Fruit fly (Drosophila melanogaster) whole organism, embryonic: ENCODE results near the gene CG9021.

Experiments
- Atf3 ChIP-seq: fragments of 200-800 bp; sonication (Bioruptor generic); optimal IDR thresholded peaks from 3 replicates; lab custom pipeline; 2016; ENCODE audit warnings: missing biosample characterization, missing genetic modification characterization
- B-H2 ChIP-seq: fragments of 200-800 bp; sonication (Bioruptor generic); optimal IDR thresholded peaks from 2 replicates; lab custom pipeline; 2018; ENCODE audit warnings: missing biosample characterization, mild to moderate bottlenecking, missing genetic modification characterization
- CG10462 ChIP-seq: fragments of 200-800 bp; sonication (Bioruptor generic); optimal IDR thresholded peaks from 2 replicates; lab custom pipeline; 2016; ENCODE audit warnings: missing biosample characterization, missing genetic modification characterization
- CG11456 ChIP-seq: fragments of 200-800 bp; sonication (Bioruptor generic); IDR thresholded peaks from 3 replicates; pipeline ENCODE4 v1.3.6; 2022; ENCODE audit warnings: missing biosample characterization, missing genetic modification characterization
- CG13287 ChIP-seq: fragments of 200-800 bp; sonication (Bioruptor generic); IDR thresholded peaks from 2 replicates; pipeline ENCODE4 v1.3.6; 2022; ENCODE audit warnings: missing biosample characterization, missing genetic modification characterization; ENCODE audit not compliant: partially characterized antibody
- CG15269 ChIP-seq: fragments of 200-800 bp; sonication (Bioruptor generic); optimal IDR thresholded peaks from 2 replicates; lab custom pipeline; 2018; ENCODE audit warnings: missing biosample characterization, mild to moderate bottlenecking, missing genetic modification characterization, moderate library complexity
- CG1792 ChIP-seq: fragments of 200-800 bp; sonication (Bioruptor generic); optimal IDR thresholded peaks from 2 replicates; lab custom pipeline; 2016; ENCODE audit warnings: missing biosample characterization, missing genetic modification characterization
- CG1832 ChIP-seq: fragments of 200-800 bp; sonication (Bioruptor generic); optimal IDR thresholded peaks from 2 replicates; lab custom pipeline; 2017; ENCODE audit warnings: missing biosample characterization, mild to moderate bottlenecking, missing genetic modification characterization, inconsistent platforms
- CG2116 ChIP-seq: fragments of 200-800 bp; sonication (Bioruptor generic); optimal IDR thresholded peaks from 3 replicates; lab custom pipeline; 2018; ENCODE audit warnings: missing biosample characterization, mild to moderate bottlenecking, missing genetic modification characterization
- CG2120 ChIP-seq: fragments of 200-800 bp; sonication (Bioruptor generic); optimal IDR thresholded peaks from 3 replicates; lab custom pipeline; 2016; ENCODE audit warnings: missing biosample characterization, missing genetic modification characterization
- CG2678 ChIP-seq: fragments of 200-800 bp; sonication (Bioruptor generic); optimal IDR thresholded peaks from 3 replicates; lab custom pipeline; 2019; ENCODE audit warnings: missing biosample characterization, mild to moderate bottlenecking, missing genetic modification characterization, moderate library complexity
- CG4282 ChIP-seq: fragments of 200-800 bp; sonication (Bioruptor generic); optimal IDR thresholded peaks from 2 replicates; lab custom pipeline; 2016; ENCODE audit warnings: missing biosample characterization, missing genetic modification characterization
- CG5953 ChIP-seq: fragments of 200-800 bp; sonication (Bioruptor generic); IDR thresholded peaks from 2 replicates; pipeline ENCODE4 v1.3.6; 2022; ENCODE audit warnings: missing biosample characterization, missing genetic modification characterization
- CG6689 ChIP-seq: fragments of 200-800 bp; sonication (Bioruptor generic); IDR thresholded peaks from 2 replicates; pipeline ENCODE4 v1.3.6; 2022; ENCODE audit warnings: missing biosample characterization, missing genetic modification characterization
- CG6765 ChIP-seq: fragments of 200-800 bp; sonication (Bioruptor generic); optimal IDR thresholded peaks from 3 replicates; lab custom pipeline; 2017; ENCODE audit warnings: missing biosample characterization, mild to moderate bottlenecking, missing genetic modification characterization
- CG7556 ChIP-seq: fragments of 200-800 bp; sonication (Bioruptor generic); optimal IDR thresholded peaks from 2 replicates; lab custom pipeline; 2017; ENCODE audit warnings: missing biosample characterization, mild to moderate bottlenecking, missing genetic modification characterization
- CG8089 ChIP-seq: fragments of 200-800 bp; sonication (Bioruptor generic); optimal IDR thresholded peaks from 3 replicates; lab custom pipeline; 2016; ENCODE audit warnings: missing biosample characterization, missing genetic modification characterization
- CG8478 ChIP-seq: fragments of >200 bp; optimal IDR thresholded peaks from 2 replicates; lab custom pipeline; 2018
- CG9817 ChIP-seq: fragments of 200-800 bp; sonication (Bioruptor generic); optimal IDR thresholded peaks from 2 replicates; lab custom pipeline; 2018; ENCODE audit warnings: missing biosample characterization, mild to moderate bottlenecking, missing genetic modification characterization, moderate library complexity
- CG9932 ChIP-seq: fragments of 200-800 bp; sonication (Bioruptor generic); IDR thresholded peaks from 2 replicates; pipeline ENCODE4 v1.3.6; 2022; ENCODE audit warnings: missing biosample characterization, missing genetic modification characterization
- CoRest ChIP-seq: fragments of 200-800 bp; sonication (Bioruptor generic); optimal IDR thresholded peaks from 3 replicates; lab custom pipeline; 2018; ENCODE audit warnings: missing biosample characterization, mild to moderate bottlenecking, missing genetic modification characterization, moderate library complexity
- Dad ChIP-seq: fragments of 200-800 bp; sonication (Bioruptor generic); optimal IDR thresholded peaks from 3 replicates; lab custom pipeline; 2016; ENCODE audit warnings: missing biosample characterization, missing genetic modification characterization
- Elba2 ChIP-seq: fragments of 200-800 bp; sonication (Bioruptor generic); optimal IDR thresholded peaks from 3 replicates; lab custom pipeline; 2016; ENCODE audit warnings: missing biosample characterization, missing genetic modification characterization
- Fer3 ChIP-seq: fragments of 200-800 bp; sonication (Bioruptor generic); optimal IDR thresholded peaks from 2 replicates; lab custom pipeline; 2018; ENCODE audit warnings: missing biosample characterization, mild to moderate bottlenecking, missing genetic modification characterization, moderate library complexity
- HLH4C ChIP-seq: fragments of 200-800 bp; sonication (Bioruptor generic); IDR thresholded peaks from 3 replicates; pipeline ENCODE4 v1.3.6; 2022; ENCODE audit warnings: missing biosample characterization, missing genetic modification characterization; ENCODE audit not compliant: partially characterized antibody
- Hsf ChIP-seq: fragments of 200-800 bp; sonication (Bioruptor generic); optimal IDR thresholded peaks from 3 replicates; lab custom pipeline; 2016; ENCODE audit warnings: missing biosample characterization, missing genetic modification characterization
- MTF-1 ChIP-seq: fragments of 200-800 bp; sonication (Bioruptor generic); optimal IDR thresholded peaks from 2 replicates; lab custom pipeline; 2018; ENCODE audit warnings: missing biosample characterization, mild to moderate bottlenecking, missing genetic modification characterization, borderline replicate concordance
- Sin3A ChIP-seq: fragments of >200 bp; optimal IDR thresholded peaks from 2 replicates; lab custom pipeline; 2018
- Tbp ChIP-seq: fragments of >200 bp; optimal IDR thresholded peaks from 2 replicates; lab custom pipeline; 2018; ENCODE audit warnings: missing biosample characterization, missing genetic modification characterization
- Usf ChIP-seq: fragments of 200-800 bp; sonication (Bioruptor generic); optimal IDR thresholded peaks from 2 replicates; lab custom pipeline; 2017; ENCODE audit warnings: missing genotype, missing biosample characterization, missing genetic modification characterization
- az2 ChIP-seq: fragments of 200-800 bp; sonication (Bioruptor generic); optimal IDR thresholded peaks from 3 replicates; lab custom pipeline; 2016; ENCODE audit warnings: missing biosample characterization, missing genetic modification characterization
- bcd ChIP-seq: fragments of 200-800 bp; sonication (Bioruptor generic); optimal IDR thresholded peaks from 2 replicates; lab custom pipeline; 2017; ENCODE audit warnings: missing biosample characterization, mild to moderate bottlenecking, missing genetic modification characterization
- cato ChIP-seq: fragments of 200-800 bp; sonication (Bioruptor generic); optimal IDR thresholded peaks from 2 replicates; lab custom pipeline; 2016; ENCODE audit warnings: missing biosample characterization, missing genetic modification characterization, borderline replicate concordance
- caup ChIP-seq: fragments of 200-800 bp; sonication (Bioruptor generic); optimal IDR thresholded peaks from 3 replicates; lab custom pipeline; 2017; ENCODE audit warnings: missing biosample characterization, mild to moderate bottlenecking, missing genetic modification characterization, moderate library complexity; ENCODE audit not compliant: severe bottlenecking
- chm ChIP-seq: fragments of 200-800 bp; sonication (Bioruptor generic); IDR thresholded peaks from 2 replicates; pipeline ENCODE4 v1.3.6; 2022; ENCODE audit warnings: missing biosample characterization, missing genetic modification characterization
- fru ChIP-seq: fragments of >200 bp; optimal IDR thresholded peaks from 2 replicates; lab custom pipeline; 2017
- gcm2 ChIP-seq: fragments of 200-800 bp; sonication (Bioruptor generic); optimal IDR thresholded peaks from 2 replicates; lab custom pipeline; 2016; ENCODE audit warnings: missing biosample characterization, missing genetic modification characterization
- ham ChIP-seq: fragments of 200-800 bp; sonication (Bioruptor generic); IDR thresholded peaks from 2 replicates; pipeline ENCODE4 v1.3.6; 2022; ENCODE audit warnings: missing biosample characterization, missing genetic modification characterization
- insv ChIP-seq, 2 experiments: fragments of 200-800 bp; sonication (Bioruptor generic); optimal IDR thresholded peaks; 3 replicates each; lab custom pipeline; 2016 to 2018; ENCODE audit warnings: missing biosample characterization in 2 of 2, missing genetic modification characterization in 2 of 2
- maf-S ChIP-seq: fragments of 200-800 bp; sonication (Bioruptor generic); optimal IDR thresholded peaks from 2 replicates; lab custom pipeline; 2016; ENCODE audit warnings: missing biosample characterization, missing genetic modification characterization
- odd ChIP-seq: fragments of 200-800 bp; sonication (Bioruptor generic); optimal IDR thresholded peaks from 2 replicates; lab custom pipeline; 2017; ENCODE audit warnings: missing biosample characterization, mild to moderate bottlenecking, missing genetic modification characterization
- pita ChIP-seq: fragments of 200-800 bp; sonication (Bioruptor generic); optimal IDR thresholded peaks from 2 replicates; lab custom pipeline; 2017; ENCODE audit warnings: missing biosample characterization, mild to moderate bottlenecking, missing genetic modification characterization
- rib ChIP-seq: fragments of 200-800 bp; sonication (Bioruptor generic); IDR thresholded peaks from 2 replicates; pipeline ENCODE4 v1.3.6; 2022; ENCODE audit warnings: missing biosample characterization, missing genetic modification characterization
- slou ChIP-seq: fragments of 200-800 bp; sonication (Bioruptor generic); optimal IDR thresholded peaks from 3 replicates; lab custom pipeline; 2016; ENCODE audit warnings: missing biosample characterization, missing genetic modification characterization
- ssp ChIP-seq: fragments of 200-800 bp; sonication (Bioruptor generic); IDR thresholded peaks from 2 replicates; pipeline ENCODE4 v1.3.6; 2022; ENCODE audit warnings: missing biosample characterization, missing genetic modification characterization
- tio ChIP-seq: fragments of 200-800 bp; sonication (Bioruptor generic); optimal IDR thresholded peaks from 2 replicates; lab custom pipeline; 2017; ENCODE audit warnings: missing biosample characterization, missing genetic modification characterization, inconsistent platforms
- toy ChIP-seq: fragments of 200-800 bp; sonication (Bioruptor generic); IDR thresholded peaks from 2 replicates; pipeline ENCODE4 v1.3.6; 2022; ENCODE audit warnings: missing biosample characterization, missing genetic modification characterization
- zen ChIP-seq: fragments of 200-800 bp; sonication (Bioruptor generic); optimal IDR thresholded peaks from 3 replicates; lab custom pipeline; 2018; ENCODE audit warnings: missing biosample characterization, mild to moderate bottlenecking, missing genetic modification characterization, moderate library complexity
- zfh1 ChIP-seq: fragments of 200-800 bp; sonication (Bioruptor generic); IDR thresholded peaks from 3 replicates; pipeline ENCODE4 v1.3.6; 2022; ENCODE audit warnings: missing biosample characterization, missing genetic modification characterization

The CG9021 gene

dm6 chr2L:5906893-5907850 lies 2.7 kb upstream of the CG9021 start, which contains the start of gene bchs (continued):
- peak; percentile 57 for TF ChIP-seq gcm2
- TF ChIP-seq CG7556 (GFP tag; lab: Kevin White, UChicago) = peak; percentile 90
- TF ChIP-seq bcd = peak; percentile 83
- TF ChIP-seq zen (tag; lab: Kevin White, UChicago) = peak; percentile 21
- TF ChIP-seq pita = no peak
- peak; percentile 91 for TF ChIP-seq CG1792 (GFP tag; lab: Kevin White, UChicago)
- peak; percentile 67 for TF ChIP-seq CG2120 (GFP tag; lab: Kevin White, UChicago)
- peak; percentile 88 for TF ChIP-seq Fer3 (tag; lab: Kevin White, UChicago)
- peak; percentile 84 for TF ChIP-seq zfh1 (GFP tag; lab: Robert Waterston, UW)
- TF ChIP-seq MTF-1 (GFP tag; lab: Kevin White, UChicago) = peak; percentile 95
- peak; percentile 74; the same call in 2 of the 3 replicates for TF ChIP-seq CG11456 (GFP tag; lab: Robert Waterston, UW)
- TF ChIP-seq CG1832 (GFP tag; lab: Kevin White, UChicago) = peak; percentile 45
- TF ChIP-seq chm = peak; percentile 96
- TF ChIP-seq az2 (GFP tag; lab: Kevin White, UChicago) = peak; percentile 42
- TF ChIP-seq CG8478 (lab: Kevin White, UChicago) = no peak
- TF ChIP-seq CG9932 (GFP tag; lab: Robert Waterston, UW) = peak; percentile 75
- TF ChIP-seq CG6689 = peak; percentile 71
- peak; percentile 88 for TF ChIP-seq CG8089 (GFP tag; lab: Kevin White, UChicago)
- TF ChIP-seq Usf = no peak
- peak; percentile 91 for TF ChIP-seq rib (GFP tag; lab: Robert Waterston, UW)
- TF ChIP-seq insv (GFP tag; optimal IDR thresholded peaks at IDR 0.05; lab: Kevin White, UChicago) = peak in 1 of 2 experiments; percentile 68
- peak; percentile 60 for TF ChIP-seq CG9817 (tag; lab: Kevin White, UChicago)
- TF ChIP-seq CG5953 (GFP tag; lab: Robert Waterston, UW) = peak; percentile 80
- TF ChIP-seq toy (GFP tag; lab: Robert Waterston, UW) = peak; percentile 38; the same call in 1 of the 2 replicates
- TF ChIP-seq Hsf (GFP tag; lab: Kevin White, UChicago) = peak; percentile 78
- TF ChIP-seq maf-S (GFP tag; lab: Kevin White, UChicago) = peak; percentile 87
- peak; percentile 73 for TF ChIP-seq Dad (GFP tag; lab: Kevin White, UChicago)
- no peak for TF ChIP-seq ham (GFP tag; lab: Robert Waterston, UW)
- TF ChIP-seq CG2678 = peak; percentile 90
- TF ChIP-seq CoRest (tag; lab: Kevin White, UChicago) = peak; percentile 65
- TF ChIP-seq Elba2 (GFP tag; lab: Kevin White, UChicago) = peak; percentile 92
- TF ChIP-seq CG2116 (GFP tag; lab: Kevin White, UChicago) = peak; percentile 100
- no peak for TF ChIP-seq fru (lab: Kevin White, UChicago)
- TF ChIP-seq CG6765 = peak; percentile 92
- no peak for TF ChIP-seq CG15269
- TF ChIP-seq HLH4C = no peak
- peak; percentile 85 for TF ChIP-seq B-H2 (GFP tag; lab: Kevin White, UChicago)
- TF ChIP-seq CG10462 = no peak
- TF ChIP-seq Sin3A (lab: Kevin White, UChicago) = peak; percentile 50
- TF ChIP-seq caup (GFP tag; lab: Kevin White, UChicago) = peak; percentile 96
- no peak for TF ChIP-seq ssp
- no peak for TF ChIP-seq Tbp
- peak; percentile 74 for TF ChIP-seq cato (GFP tag; lab: Kevin White, UChicago)
- TF ChIP-seq odd = peak; percentile 96
- TF ChIP-seq CG4282 = peak; percentile 57
- TF ChIP-seq tio (GFP tag; lab: Kevin White, UChicago) = peak; percentile 72
- TF ChIP-seq CG13287 = peak; percentile 39
- peak; percentile 59 for TF ChIP-seq Atf3 (GFP tag; lab: Kevin White, UChicago)
- TF ChIP-seq slou (GFP tag; lab: Kevin White, UChicago) = no peak
